Fruit fly (Drosophila melanogaster) whole organism, embryonic: ENCODE data around the gene Inx3.

Experiments used
- Atf3 ChIP-seq: fragments of 200-800 bp; sonication (Bioruptor generic); optimal IDR thresholded peaks from 3 replicates; lab custom pipeline; 2016; ENCODE audit warnings: missing biosample characterization, missing genetic modification characterization
- Awh ChIP-seq: fragments of 200-800 bp; sonication (Bioruptor generic); IDR thresholded peaks from 2 replicates; pipeline ENCODE4, ENCODE4 v1.3.6; 2022; ENCODE audit warnings: missing biosample characterization, missing genetic modification characterization
- Bdp1 ChIP-seq: fragments of 200-800 bp; sonication (Bioruptor generic); optimal IDR thresholded peaks from 3 replicates; lab custom pipeline; 2016; ENCODE audit warnings: missing biosample characterization, missing genetic modification characterization
- CG11504 ChIP-seq: fragments of 200-800 bp; sonication (Bioruptor generic); optimal IDR thresholded peaks from 3 replicates; lab custom pipeline; 2019; ENCODE audit warnings: missing biosample characterization, mild to moderate bottlenecking, missing genetic modification characterization, moderate library complexity
- CG12659 ChIP-seq: fragments of 200-800 bp; sonication (Bioruptor generic); optimal IDR thresholded peaks from 3 replicates; lab custom pipeline; 2017; ENCODE audit warnings: mild to moderate bottlenecking, missing biosample characterization, missing genetic modification reagents, missing genetic modification characterization
- CG14667 ChIP-seq: fragments of 200-800 bp; sonication (Bioruptor generic); IDR thresholded peaks from 2 replicates; pipeline ENCODE4 v1.3.6; 2022; ENCODE audit warnings: missing biosample characterization, missing genetic modification characterization
- CG1529 ChIP-seq: fragments of 200-800 bp; sonication (Bioruptor generic); optimal IDR thresholded peaks from 3 replicates; lab custom pipeline; 2018; ENCODE audit warnings: missing biosample characterization, missing genetic modification characterization
- CG17186 ChIP-seq: fragments of 200-800 bp; sonication (Bioruptor generic); optimal IDR thresholded peaks from 3 replicates; lab custom pipeline; 2017; ENCODE audit warnings: missing biosample characterization, missing genetic modification reagents, missing genetic modification characterization
- CG17385 ChIP-seq: fragments of 200-800 bp; sonication (Bioruptor generic); optimal IDR thresholded peaks from 3 replicates; lab custom pipeline; 2018; ENCODE audit warnings: missing biosample characterization, mild to moderate bottlenecking, missing genetic modification characterization
- CG18476 ChIP-seq: fragments of 200-800 bp; sonication (Bioruptor generic); optimal IDR thresholded peaks from 2 replicates; lab custom pipeline; 2016; ENCODE audit warnings: missing biosample characterization, mild to moderate bottlenecking, missing genetic modification characterization
- CG30431 ChIP-seq: fragments of 200-800 bp; sonication (Bioruptor generic); optimal IDR thresholded peaks from 2 replicates; lab custom pipeline; 2017; ENCODE audit warnings: missing biosample characterization, missing genetic modification characterization
- CG33213 ChIP-seq: fragments of 200-800 bp; sonication (Bioruptor generic); optimal IDR thresholded peaks from 3 replicates; lab custom pipeline; 2016; ENCODE audit warnings: missing biosample characterization, missing genetic modification characterization
- CG3847 ChIP-seq: fragments of 200-800 bp; sonication (Bioruptor generic); IDR thresholded peaks from 2 replicates; pipeline ENCODE4 v1.3.6; 2022; ENCODE audit warnings: missing biosample characterization, missing genetic modification characterization
- CG43689 ChIP-seq: fragments of 200-800 bp; sonication (Bioruptor generic); IDR thresholded peaks from 2 replicates; pipeline ENCODE4 v1.3.6; 2022; ENCODE audit warnings: missing biosample characterization, missing genetic modification characterization
- CG4707 ChIP-seq: fragments of 200-800 bp; sonication (Bioruptor generic); optimal IDR thresholded peaks from 2 replicates; lab custom pipeline; 2018; ENCODE audit warnings: missing biosample characterization, mild to moderate bottlenecking, missing genetic modification characterization, moderate library complexity
- CG7745 ChIP-seq: fragments of 200-800 bp; sonication (Bioruptor generic); optimal IDR thresholded peaks from 2 replicates; lab custom pipeline; 2018; ENCODE audit warnings: missing biosample characterization, mild to moderate bottlenecking, missing genetic modification characterization, moderate library complexity
- CG7987 ChIP-seq: fragments of 200-800 bp; sonication (Bioruptor generic); optimal IDR thresholded peaks from 2 replicates; lab custom pipeline; 2018; ENCODE audit warnings: missing biosample characterization, mild to moderate bottlenecking, missing genetic modification characterization, moderate library complexity
- CG9817 ChIP-seq: fragments of 200-800 bp; sonication (Bioruptor generic); optimal IDR thresholded peaks from 2 replicates; lab custom pipeline; 2018; ENCODE audit warnings: missing biosample characterization, mild to moderate bottlenecking, missing genetic modification characterization, moderate library complexity
- Chrac-16 ChIP-seq: fragments of 200-800 bp; sonication (Bioruptor generic); optimal IDR thresholded peaks from 3 replicates; lab custom pipeline; 2016; ENCODE audit warnings: missing biosample characterization, missing genetic modification characterization
- D19A ChIP-seq: fragments of 200-800 bp; optimal IDR thresholded peaks from 3 replicates; lab custom pipeline; 2019; ENCODE audit warnings: missing biosample characterization, mild to moderate bottlenecking, missing genetic modification characterization, moderate library complexity
- Dp ChIP-seq: fragments of 200-800 bp; sonication (Bioruptor generic); optimal IDR thresholded peaks from 2 replicates; lab custom pipeline; 2018; ENCODE audit warnings: missing biosample characterization, mild to moderate bottlenecking, missing genetic modification characterization, moderate library complexity
- Fer1 ChIP-seq: fragments of 200-800 bp; sonication (Bioruptor generic); optimal IDR thresholded peaks from 2 replicates; lab custom pipeline; 2017; ENCODE audit warnings: missing biosample characterization, mild to moderate bottlenecking, missing genetic modification characterization
- Lim3 ChIP-seq: fragments of 200-800 bp; sonication (Bioruptor generic); IDR thresholded peaks from 2 replicates; pipeline ENCODE4 v1.3.6; 2022; ENCODE audit warnings: missing biosample characterization, missing genetic modification characterization
- MTF-1 ChIP-seq: fragments of 200-800 bp; sonication (Bioruptor generic); optimal IDR thresholded peaks from 2 replicates; lab custom pipeline; 2018; ENCODE audit warnings: missing biosample characterization, mild to moderate bottlenecking, missing genetic modification characterization, borderline replicate concordance
- Neu2 ChIP-seq: fragments of 200-800 bp; sonication (Bioruptor generic); optimal IDR thresholded peaks from 3 replicates; lab custom pipeline; 2016; ENCODE audit warnings: missing biosample characterization, missing genetic modification characterization, borderline replicate concordance
- Oli ChIP-seq: fragments of 200-800 bp; sonication (Bioruptor generic); optimal IDR thresholded peaks from 2 replicates; lab custom pipeline; 2018; ENCODE audit warnings: missing biosample characterization, mild to moderate bottlenecking, missing genetic modification characterization, moderate library complexity
- Opbp ChIP-seq: fragments of 200-800 bp; sonication (Bioruptor generic); IDR thresholded peaks from 3 replicates; pipeline ENCODE4 v1.3.6; 2022; ENCODE audit warnings: missing biosample characterization, missing genetic modification characterization; ENCODE audit not compliant: partially characterized antibody
- Side ChIP-seq: fragments of 200-800 bp; sonication (Bioruptor generic); optimal IDR thresholded peaks from 2 replicates; lab custom pipeline; 2016; ENCODE audit warnings: missing biosample characterization, missing genetic modification characterization
- Ssrp ChIP-seq: fragments of 200-800 bp; sonication (Bioruptor generic); optimal IDR thresholded peaks from 2 replicates; lab custom pipeline; 2018; ENCODE audit warnings: missing biosample characterization, mild to moderate bottlenecking, missing genetic modification characterization, moderate library complexity
- Vsx1 ChIP-seq: fragments of 200-800 bp; sonication (Bioruptor generic); optimal IDR thresholded peaks from 2 replicates; lab custom pipeline; 2017; ENCODE audit warnings: missing biosample characterization, mild to moderate bottlenecking, missing genetic modification characterization, missing genetic modification reagents
- YL-1 ChIP-seq: fragments of 200-800 bp; sonication (Bioruptor generic); optimal IDR thresholded peaks from 3 replicates; lab custom pipeline; 2017; ENCODE audit warnings: missing biosample characterization, mild to moderate bottlenecking, missing genetic modification characterization
- ara ChIP-seq: fragments of 200-800 bp; sonication (Bioruptor generic); IDR thresholded peaks from 2 replicates; pipeline ENCODE4 v1.3.6; 2022; ENCODE audit warnings: missing biosample characterization, missing genetic modification characterization
- ato ChIP-seq: fragments of 200-800 bp; sonication (Bioruptor generic); IDR thresholded peaks from 2 replicates; pipeline ENCODE4 v1.3.6; 2022; ENCODE audit warnings: missing biosample characterization, missing genetic modification characterization; ENCODE audit not compliant: partially characterized antibody
- dati ChIP-seq: fragments of 200-800 bp; sonication (Bioruptor generic); IDR thresholded peaks from 2 replicates; pipeline ENCODE4 v1.3.6; 2022; ENCODE audit warnings: missing biosample characterization, missing genetic modification characterization
- dimm ChIP-seq: fragments of 200-800 bp; sonication (Bioruptor generic); IDR thresholded peaks from 2 replicates; pipeline ENCODE4 v1.3.6; 2022; ENCODE audit warnings: missing biosample characterization, missing genetic modification characterization
- dm ChIP-seq: fragments of 200-800 bp; sonication (Bioruptor generic); optimal IDR thresholded peaks from 3 replicates; lab custom pipeline; 2016; ENCODE audit warnings: missing biosample characterization, missing genetic modification characterization
- fd64A ChIP-seq: fragments of 200-800 bp; sonication (Bioruptor generic); optimal IDR thresholded peaks from 3 replicates; lab custom pipeline; 2018; ENCODE audit warnings: missing biosample characterization, mild to moderate bottlenecking, missing genetic modification characterization
- fu2 ChIP-seq: fragments of 200-800 bp; sonication (Bioruptor generic); optimal IDR thresholded peaks from 2 replicates; lab custom pipeline; 2016; ENCODE audit warnings: missing biosample characterization, missing genetic modification characterization
- gce ChIP-seq: fragments of 200-800 bp; sonication (Bioruptor generic); IDR thresholded peaks from 3 replicates; pipeline ENCODE4 v1.3.6; 2022; ENCODE audit warnings: missing biosample characterization, missing genetic modification characterization
- gcm ChIP-seq: fragments of 200-800 bp; sonication (Bioruptor generic); optimal IDR thresholded peaks from 2 replicates; lab custom pipeline; 2019; ENCODE audit warnings: missing biosample characterization, mild to moderate bottlenecking, missing genetic modification characterization, moderate library complexity
- gem ChIP-seq: fragments of 200-800 bp; sonication (Bioruptor generic); optimal IDR thresholded peaks from 2 replicates; lab custom pipeline; 2019; ENCODE audit warnings: missing biosample characterization, mild to moderate bottlenecking, missing genetic modification characterization, moderate library complexity
- gt ChIP-seq: fragments of 200-800 bp; sonication (Bioruptor generic); IDR thresholded peaks from 2 replicates; pipeline ENCODE4 v1.3.6; 2022; ENCODE audit warnings: missing biosample characterization, missing genetic modification characterization
- lov ChIP-seq, 2 experiments: fragments of 200-800 bp in 1 of 2; fragments of >200 bp in 1 of 2; sonication (Bioruptor generic) in 1 of 2; IDR thresholded peaks in 1 of 2; optimal IDR thresholded peaks in 1 of 2; 2 replicates in 1 of 2; 3 replicates in 1 of 2; pipeline versions ENCODE4 v1.3.6 to Lab custom; 2017 to 2022; ENCODE audit warnings: missing biosample characterization in 1 of 2, missing genetic modification characterization in 1 of 2
- nerfin-2 ChIP-seq: fragments of 200-800 bp; sonication (Bioruptor generic); IDR thresholded peaks from 2 replicates; pipeline ENCODE4 v1.3.6; 2022; ENCODE audit warnings: missing biosample characterization, missing genetic modification characterization; ENCODE audit not compliant: partially characterized antibody
- onecut ChIP-seq: fragments of 200-800 bp; sonication (Bioruptor generic); IDR thresholded peaks from 2 replicates; pipeline ENCODE4 v1.3.6; 2022; ENCODE audit warnings: missing biosample characterization, missing genetic modification characterization
- phol ChIP-seq: fragments of 200-800 bp; sonication (Bioruptor generic); optimal IDR thresholded peaks from 3 replicates; lab custom pipeline; 2018; ENCODE audit warnings: missing biosample characterization, mild to moderate bottlenecking, missing genetic modification characterization, moderate library complexity
- pros ChIP-seq: fragments of 200-800 bp; sonication (Bioruptor generic); optimal IDR thresholded peaks from 3 replicates; lab custom pipeline; 2019; ENCODE audit warnings: missing biosample characterization, mild to moderate bottlenecking, missing genetic modification characterization, moderate library complexity
- ranshi ChIP-seq: fragments of 200-800 bp; sonication (Bioruptor generic); IDR thresholded peaks from 2 replicates; pipeline ENCODE4 v1.3.6; 2022; ENCODE audit warnings: missing biosample characterization, missing genetic modification characterization
- trh ChIP-seq: fragments of 200-800 bp; sonication (Bioruptor generic); optimal IDR thresholded peaks from 2 replicates; lab custom pipeline; 2016; ENCODE audit warnings: missing biosample characterization, missing genetic modification characterization

The Inx3 gene

DNA sequence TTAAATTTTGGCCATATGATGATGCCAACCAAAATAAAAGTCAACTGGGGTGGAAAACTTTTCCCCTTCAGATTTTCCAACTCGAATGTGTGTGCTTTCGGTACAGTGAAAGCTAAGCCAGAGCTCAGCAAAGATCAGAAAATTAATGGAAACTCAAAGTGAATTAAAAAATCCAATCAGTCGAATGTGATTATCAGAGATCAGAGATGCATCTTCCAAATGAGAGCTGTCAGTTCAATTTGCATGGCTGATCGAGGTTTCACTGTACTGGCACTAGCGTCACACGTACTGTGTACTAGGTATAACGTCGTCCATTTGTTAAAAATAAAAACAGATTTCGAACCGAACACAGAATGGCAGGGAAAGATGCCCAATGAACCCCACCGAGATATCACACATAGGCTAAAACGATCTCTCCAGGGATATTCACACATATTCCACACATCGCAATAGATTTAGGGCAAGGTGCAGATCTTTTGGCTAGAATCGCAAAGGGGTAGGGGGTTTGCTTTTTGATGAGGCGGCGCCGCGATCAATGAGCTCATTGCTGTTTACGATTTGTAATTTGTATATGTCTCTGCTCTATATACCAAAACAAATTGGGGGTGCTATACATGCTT is 45.6 kb upstream of the Inx3 start (continued):
- TF ChIP-seq fu2 (GFP tag; lab: Kevin White, UChicago) (peak; percentile 66), lov (optimal IDR thresholded peaks at IDR 0.05; lab: Kevin White, UChicago) (no peak), lov (GFP tag; IDR thresholded peaks at IDR 0.05; lab: Robert Waterston, UW) (no peak; the same call in 2 of the 3 replicates), Bdp1 (GFP tag; lab: Kevin White, UChicago) (peak; percentile 21), CG9817 (tag; lab: Kevin White, UChicago) (peak; percentile 82), pros (GFP tag; lab: Kevin White, UChicago) (no peak), gt (GFP tag; lab: Robert Waterston, UW) (no peak), dati (GFP tag; lab: Robert Waterston, UW) (peak; percentile 66), CG7987 (GFP tag; lab: Kevin White, UChicago) (no peak), YL-1 (GFP tag; lab: Kevin White, UChicago) (no peak), Opbp (GFP tag; lab: Robert Waterston, UW) (no peak), CG12659 (GFP tag; lab: Kevin White, UChicago) (peak; percentile 71), ara (GFP tag; lab: Robert Waterston, UW) (peak; percentile 77), Oli (tag; lab: Kevin White, UChicago) (peak; percentile 77), Ssrp (tag; lab: Kevin White, UChicago) (peak; percentile 61), Neu2 (GFP tag; lab: Kevin White, UChicago) (no peak), Awh (GFP tag; lab: Robert Waterston, UW) (peak; percentile 77), Side (GFP tag; lab: Kevin White, UChicago) (peak; percentile 74), Vsx1 (GFP tag; lab: Kevin White, UChicago) (no peak), Lim3 (GFP tag; lab: Robert Waterston, UW) (0 out of 2 replicates have a peak, but pooled peaks have one; percentile 37), Dp (GFP tag; lab: Kevin White, UChicago) (no peak), Fer1 (GFP tag; lab: Kevin White, UChicago) (no peak), CG14667 (peak; percentile 81), CG1529 (GFP tag; lab: Kevin White, UChicago) (peak; percentile 46), CG33213 (GFP tag; lab: Kevin White, UChicago) (peak; percentile 71), ato (GFP tag; lab: Robert Waterston, UW) (no peak), dimm (GFP tag; lab: Robert Waterston, UW) (peak; percentile 35; the same call in 1 of the 2 replicates), CG11504 (tag; lab: Kevin White, UChicago) (peak; percentile 67), fd64A (no peak), CG43689 (peak; percentile 62), gce (GFP tag; lab: Robert Waterston, UW) (peak; percentile 65; the same call in 1 of the 3 replicates), dm (peak; percentile 11), gcm (peak; percentile 42), gem (tag; lab: Kevin White, UChicago) (peak; percentile 83), trh (GFP tag; lab: Kevin White, UChicago) (no peak), CG18476 (GFP tag; lab: Kevin White, UChicago) (no peak), nerfin-2 (GFP tag; lab: Robert Waterston, UW) (no peak), D19A (tag; lab: Kevin White, UChicago) (peak; percentile 42), ranshi (peak; percentile 86), CG17186 (GFP tag; lab: Kevin White, UChicago) (no peak), MTF-1 (GFP tag; lab: Kevin White, UChicago) (no peak), CG3847 (GFP tag; lab: Robert Waterston, UW) (peak; percentile 80), Chrac-16 (GFP tag; lab: Kevin White, UChicago) (peak; percentile 70), CG4707 (GFP tag; lab: Kevin White, UChicago) (peak; percentile 33), onecut (GFP tag; lab: Robert Waterston, UW) (peak; percentile 46), phol (tag; lab: Kevin White, UChicago) (peak; percentile 57), Atf3 (GFP tag; lab: Kevin White, UChicago) (peak; percentile 66), CG17385 (GFP tag; lab: Kevin White, UChicago) (peak; percentile 61), CG30431 (GFP tag; lab: Kevin White, UChicago) (peak; percentile 46), CG7745 (tag; lab: Kevin White, UChicago) (no peak)
